Fruit fly (Drosophila melanogaster): ENCODE measurements around the gene kon.

kon gene

dm6 chr2L:18448639-18449430, 54.9 kb downstream of the kon start, which contains the start of gene ncm (continued):
- TF ChIP-seq mirr (GFP tag; optimal IDR thresholded peaks at IDR 0.05) (no peak), CG10267 (tag; optimal IDR thresholded peaks at IDR 0.05) (peak; percentile 47), NC2α (GFP tag; optimal IDR thresholded peaks at IDR 0.05) (no peak), kni (GFP tag; optimal IDR thresholded peaks at IDR 0.05) (no peak), CG12236 (GFP tag; optimal IDR thresholded peaks at IDR 0.05) (no peak), pho (GFP tag; optimal IDR thresholded peaks at IDR 0.05) (no peak), Gsc (GFP tag; IDR thresholded peaks at IDR 0.05) (no peak), Sox102F (GFP tag; optimal IDR thresholded peaks at IDR 0.05) (no peak), eve (GFP tag; optimal IDR thresholded peaks at IDR 0.05) (no peak), CG7271 (tag; optimal IDR thresholded peaks at IDR 0.05) (no peak), CG6765 (GFP tag; optimal IDR thresholded peaks at IDR 0.05) (no peak), B-H1 (GFP tag; IDR thresholded peaks at IDR 0.05) (no peak), CG2712 (tag; optimal IDR thresholded peaks at IDR 0.05) (peak; percentile 52), dan (GFP tag; IDR thresholded peaks at IDR 0.05) (no peak), H2.0 (GFP tag; IDR thresholded peaks at IDR 0.05) (no peak), Dfd (GFP tag; optimal IDR thresholded peaks at IDR 0.05) (no peak), Oaz (GFP tag; IDR thresholded peaks at IDR 0.05) (no peak), CG4282 (GFP tag; optimal IDR thresholded peaks at IDR 0.05) (no peak), Hr51 (GFP tag; optimal IDR thresholded peaks at IDR 0.05) (no peak)

dm6 chr2L:18442903-18443608, 60.7 kb downstream of the kon start, which contains the start of gene RpS26:
Gene RpS26, minus strand, starts transcription at chr2L:18443277.
- no peak for TF ChIP-seq CG8281 (tag; optimal IDR thresholded peaks at IDR 0.05)
- TF ChIP-seq CG4404 (GFP tag; IDR thresholded peaks at IDR 0.05): peak; percentile 30; the same call in 1 of the 2 replicates
- no peak for TF ChIP-seq Atf-2 (GFP tag; optimal IDR thresholded peaks at IDR 0.05)
- no peak for TF ChIP-seq CG7271 (tag; optimal IDR thresholded peaks at IDR 0.05)
- peak; percentile 50 for TF ChIP-seq schlank (tag; optimal IDR thresholded peaks at IDR 0.05)
- TF ChIP-seq Fer1 (GFP tag; optimal IDR thresholded peaks at IDR 0.05): peak; percentile 59
- peak; percentile 27 for TF ChIP-seq fd3F (GFP tag; optimal IDR thresholded peaks at IDR 0.05)
- no peak; the same call in 2 of the 3 replicates for TF ChIP-seq jigr1 (GFP tag; IDR thresholded peaks at IDR 0.05)
- no peak; the same call in 1 of the 2 replicates for TF ChIP-seq unc-4 (GFP tag; IDR thresholded peaks at IDR 0.05; ENCODE audit: partially characterized antibody)
- TF ChIP-seq CG17612 (GFP tag; IDR thresholded peaks at IDR 0.05): no peak
- TF ChIP-seq Drgx (GFP tag; IDR thresholded peaks at IDR 0.05): no peak
- peak in 1 of 2 experiments; percentile 49 for TF ChIP-seq tll (GFP tag; optimal IDR thresholded peaks at IDR 0.05)
- peak; percentile 60 for TF ChIP-seq pum (GFP tag; optimal IDR thresholded peaks at IDR 0.05)
- TF ChIP-seq CG14667 (GFP tag; IDR thresholded peaks at IDR 0.05): no peak
- TF ChIP-seq Meics (GFP tag; optimal IDR thresholded peaks at IDR 0.05): no peak
- no peak for TF ChIP-seq wdn (GFP tag; IDR thresholded peaks at IDR 0.05)
- TF ChIP-seq E2f1 (GFP tag; IDR thresholded peaks at IDR 0.05): no peak
- TF ChIP-seq Ets65A (GFP tag): peak; percentile 97
- TF ChIP-seq jing (GFP tag; optimal IDR thresholded peaks at IDR 0.05): no peak
- TF ChIP-seq CG10147 (GFP tag; optimal IDR thresholded peaks at IDR 0.05): no peak
- peak; percentile 92 for TF ChIP-seq NC2β (GFP tag; optimal IDR thresholded peaks at IDR 0.05)
- peak; percentile 33 for TF ChIP-seq NFAT (GFP tag; IDR thresholded peaks at IDR 0.05)
- TF ChIP-seq Lim3 (GFP tag; IDR thresholded peaks at IDR 0.05): no peak
- TF ChIP-seq Dp (GFP tag; optimal IDR thresholded peaks at IDR 0.05): peak; percentile 34
- TF ChIP-seq Camta (GFP tag; optimal IDR thresholded peaks at IDR 0.05): peak; percentile 48
- no peak for TF ChIP-seq aop (GFP tag; IDR thresholded peaks at IDR 0.05)
- TF ChIP-seq CG10543 (GFP tag; optimal IDR thresholded peaks at IDR 0.05): peak; percentile 58
- TF ChIP-seq her (GFP tag; optimal IDR thresholded peaks at IDR 0.05): no peak
- no peak for TF ChIP-seq Mrtf (GFP tag; IDR thresholded peaks at IDR 0.05)
- no peak for TF ChIP-seq C15 (GFP tag; IDR thresholded peaks at IDR 0.05)
- peak; percentile 67 for TF ChIP-seq pzg (GFP tag; optimal IDR thresholded peaks at IDR 0.05)
